Worm (Caenorhabditis elegans) whole organism, L1 larva: ENCODE measurements around the gene T19B10.12.

Experiments
- C04F5.9 ChIP-seq: sonication (generic microtip); optimal IDR thresholded peaks from 2 replicates; lab custom pipeline; 2016; ENCODE audit warnings: missing genetic modification characterization, missing compliant biosample characterization
- C16A3.4 ChIP-seq: fragments of 150-350 bp; optimal IDR thresholded peaks from 2 replicates; lab custom pipeline; 2014; ENCODE audit warnings: missing biosample characterization, missing genetic modification characterization
- C34B4.2 ChIP-seq: sonication (generic microtip); optimal IDR thresholded peaks from 2 replicates; lab custom pipeline; 2017; ENCODE audit warnings: mild to moderate bottlenecking, missing genetic modification characterization, missing compliant biosample characterization
- aha-1 ChIP-seq: fragments of 150-350 bp; optimal IDR thresholded peaks from 2 replicates; lab custom pipeline; 2014; ENCODE audit warnings: missing biosample characterization, missing genetic modification characterization
- alr-1 ChIP-seq: fragments of 200-800 bp; sonication (Bioruptor generic); optimal IDR thresholded peaks from 2 replicates; lab custom pipeline; 2018; ENCODE audit warnings: borderline replicate concordance, mild to moderate bottlenecking, missing genetic modification characterization, missing compliant biosample characterization
- aly-2 ChIP-seq: fragments of 150-350 bp; optimal IDR thresholded peaks from 2 replicates; lab custom pipeline; 2014; ENCODE audit warnings: missing biosample characterization, missing genetic modification characterization
- ama-1 ChIP-seq: fragments of 150-350 bp; optimal IDR thresholded peaks from 2 replicates; lab custom pipeline; 2014
- blmp-1 ChIP-seq: fragments of 150-350 bp; optimal IDR thresholded peaks from 2 replicates; lab custom pipeline; 2014; ENCODE audit warnings: missing biosample characterization, missing genetic modification characterization
- ceh-8 ChIP-seq: fragments of 200-800 bp; sonication (Bioruptor generic); optimal IDR thresholded peaks from 2 replicates; lab custom pipeline; 2018; ENCODE audit warnings: mild to moderate bottlenecking, missing genetic modification characterization, moderate library complexity, missing compliant biosample characterization
- ceh-82 ChIP-seq, 3 experiments: fragments of 150-350 bp in 1 of 3; sonication (generic microtip) in 2 of 3; optimal IDR thresholded peaks; 2 replicates each; lab custom pipeline; 2014 to 2017; ENCODE audit warnings: missing biosample characterization in 3 of 3, missing genetic modification characterization in 3 of 3
- ceh-88 ChIP-seq: fragments of 200-800 bp; sonication (Bioruptor generic); IDR thresholded peaks from 2 replicates; pipeline ENCODE4 v1.3.6; 2022; ENCODE audit warnings: missing genetic modification characterization, missing compliant biosample characterization
- ceh-90 ChIP-seq: sonication (generic microtip); optimal IDR thresholded peaks from 2 replicates; lab custom pipeline; 2016; ENCODE audit warnings: missing genetic modification characterization, missing compliant biosample characterization
- dpl-1 ChIP-seq, 3 experiments: fragments of 150-350 bp in 2 of 3; sonication (generic microtip) in 1 of 3; optimal IDR thresholded peaks; 2 replicates each; lab custom pipeline; 2014 to 2017; ENCODE audit warnings: missing biosample characterization in 3 of 3, missing genetic modification characterization in 3 of 3, missing genetic modification reagents in 3 of 3
- dsc-1 ChIP-seq: sonication (generic microtip); optimal IDR thresholded peaks from 2 replicates; lab custom pipeline; 2016; ENCODE audit warnings: mild to moderate bottlenecking, missing genetic modification characterization, missing compliant biosample characterization
- efl-1 ChIP-seq, 4 experiments: fragments of 150-350 bp; optimal IDR thresholded peaks in 3 of 4; peaks in 1 of 4; 1 replicate in 1 of 4; 2 replicates in 3 of 4; lab custom pipeline; 2014; ENCODE audit warnings: missing biosample characterization in 2 of 4, missing genetic modification characterization in 2 of 4, missing genetic modification reagents in 2 of 4
- egl-27 ChIP-seq, 2 experiments: fragments of 150-350 bp in 1 of 2; sonication (generic microtip); optimal IDR thresholded peaks; 3 replicates each; lab custom pipeline; 2017 to 2018; ENCODE audit warnings: missing biosample characterization in 2 of 2, missing genetic modification characterization in 2 of 2, missing genetic modification reagents in 2 of 2
- elt-2 ChIP-seq: sonication (generic microtip); optimal IDR thresholded peaks from 2 replicates; lab custom pipeline; 2016; ENCODE audit warnings: missing genetic modification characterization, mild to moderate bottlenecking, inconsistent platforms, missing compliant biosample characterization, missing genetic modification reagents
- elt-3 ChIP-seq, 6 experiments: fragments of 150-350 bp in 1 of 6; sonication (generic microtip); optimal IDR thresholded peaks; 2 replicates each; lab custom pipeline; 2017 to 2018; ENCODE audit warnings: missing biosample characterization in 6 of 6, missing genetic modification characterization in 6 of 6, inconsistent platforms in 1 of 6
- fkh-8 ChIP-seq: sonication (generic microtip); optimal IDR thresholded peaks from 2 replicates; lab custom pipeline; 2016; ENCODE audit warnings: mild to moderate bottlenecking, missing genetic modification characterization, missing compliant biosample characterization
- lin-14 ChIP-seq: fragments of 200-800 bp; sonication (Bioruptor generic); optimal IDR thresholded peaks from 2 replicates; lab custom pipeline; 2018; ENCODE audit warnings: mild to moderate bottlenecking, missing genetic modification characterization, moderate library complexity, missing compliant biosample characterization
- lin-39 ChIP-seq: fragments of 150-350 bp; optimal IDR thresholded peaks from 2 replicates; lab custom pipeline; 2014; ENCODE audit warnings: missing biosample characterization, missing genetic modification reagents, missing genetic modification characterization
- mab-9 ChIP-seq: fragments of 200-800 bp; sonication (Bioruptor generic); IDR thresholded peaks from 2 replicates; pipeline ENCODE4 v1.3.6; 2022; ENCODE audit warnings: missing genetic modification reagents, missing genetic modification characterization, missing compliant biosample characterization
- mdl-1 ChIP-seq, 2 experiments: fragments of 150-350 bp; optimal IDR thresholded peaks; 2 replicates each; lab custom pipeline; 2014 to 2017; ENCODE audit warnings: missing biosample characterization in 2 of 2, missing genetic modification characterization in 2 of 2, inconsistent platforms in 1 of 2
- mef-2 ChIP-seq: fragments of 150-350 bp; optimal IDR thresholded peaks from 2 replicates; lab custom pipeline; 2014; ENCODE audit warnings: missing biosample characterization, missing genetic modification characterization
- nhr-11 ChIP-seq: fragments of 150-350 bp; optimal IDR thresholded peaks from 2 replicates; lab custom pipeline; 2014; ENCODE audit warnings: missing biosample characterization, missing genetic modification characterization
- nhr-20 ChIP-seq: sonication (generic microtip); optimal IDR thresholded peaks from 2 replicates; lab custom pipeline; 2016; ENCODE audit warnings: mild to moderate bottlenecking, missing genetic modification characterization, missing compliant biosample characterization
- nhr-237 ChIP-seq: fragments of 150-350 bp; optimal IDR thresholded peaks from 2 replicates; lab custom pipeline; 2014; ENCODE audit warnings: missing biosample characterization, missing genetic modification characterization
- nhr-28 ChIP-seq: fragments of 150-350 bp; optimal IDR thresholded peaks from 2 replicates; lab custom pipeline; 2014; ENCODE audit warnings: missing biosample characterization, missing genetic modification characterization
- nhr-71 ChIP-seq: sonication (generic microtip); optimal IDR thresholded peaks from 2 replicates; lab custom pipeline; 2016; ENCODE audit warnings: mild to moderate bottlenecking, missing genetic modification characterization, moderate library complexity, missing compliant biosample characterization
- nhr-76 ChIP-seq: sonication (generic microtip); optimal IDR thresholded peaks from 2 replicates; lab custom pipeline; 2017; ENCODE audit warnings: missing biosample characterization, missing genetic modification characterization
- nhr-85 ChIP-seq: sonication (generic microtip); peaks from one replicate; lab custom pipeline; 2016; ENCODE audit warnings: missing genetic modification characterization, inconsistent platforms, missing compliant biosample characterization
- pqm-1 ChIP-seq: sonication (generic microtip); optimal IDR thresholded peaks from 3 replicates; lab custom pipeline; 2017; ENCODE audit warnings: missing biosample characterization, missing genetic modification characterization
- rnt-1 ChIP-seq: sonication (generic microtip); optimal IDR thresholded peaks from 2 replicates; lab custom pipeline; 2016; ENCODE audit warnings: mild to moderate bottlenecking, missing genetic modification characterization, moderate library complexity, missing compliant biosample characterization
- skn-1 ChIP-seq: fragments of 150-350 bp; optimal IDR thresholded peaks from 2 replicates; lab custom pipeline; 2014; ENCODE audit warnings: missing biosample characterization, missing genetic modification characterization
- snu-23 ChIP-seq: sonication (generic microtip); optimal IDR thresholded peaks from 2 replicates; lab custom pipeline; 2016; ENCODE audit warnings: missing genetic modification characterization, missing compliant biosample characterization
- sox-4 ChIP-seq: sonication (generic microtip); optimal IDR thresholded peaks from 2 replicates; lab custom pipeline; 2016; ENCODE audit warnings: missing genetic modification characterization, missing compliant biosample characterization
- sptf-1 ChIP-seq: fragments of 150-350 bp; optimal IDR thresholded peaks from 2 replicates; lab custom pipeline; 2014; ENCODE audit warnings: missing biosample characterization, missing genetic modification characterization
- swsn-7 ChIP-seq: sonication (generic microtip); optimal IDR thresholded peaks from 2 replicates; lab custom pipeline; 2016; ENCODE audit warnings: missing genetic modification characterization, missing compliant biosample characterization
- tlp-1 ChIP-seq: fragments of 150-350 bp; optimal IDR thresholded peaks from 2 replicates; lab custom pipeline; 2014; ENCODE audit warnings: missing biosample characterization, missing genetic modification characterization
- unc-130 ChIP-seq: fragments of 150-350 bp; optimal IDR thresholded peaks from 2 replicates; lab custom pipeline; 2017; ENCODE audit warnings: missing biosample characterization, missing genetic modification characterization, inconsistent platforms
- unc-62 ChIP-seq: fragments of 150-350 bp; optimal IDR thresholded peaks from 2 replicates; lab custom pipeline; 2014; ENCODE audit warnings: missing biosample characterization, missing genetic modification reagents, missing genetic modification characterization
- unc-86 ChIP-seq: sonication (generic microtip); optimal IDR thresholded peaks from 2 replicates; lab custom pipeline; 2016; ENCODE audit warnings: missing genetic modification characterization, missing compliant biosample characterization
- unc-98 ChIP-seq: fragments of 200-800 bp; sonication (Bioruptor generic); IDR thresholded peaks from 2 replicates; pipeline ENCODE4 v1.3.6; 2022; ENCODE audit warnings: missing genetic modification characterization, missing compliant biosample characterization
- vab-15 ChIP-seq: sonication (generic microtip); optimal IDR thresholded peaks from 2 replicates; lab custom pipeline; 2017; ENCODE audit warnings: missing genotype, mild to moderate bottlenecking, missing genetic modification characterization, missing compliant biosample characterization

T19B10.12 gene

ce11 chrV:11216137-11216536, 34.7 kb upstream of the T19B10.12 start:
- TF ChIP-seq egl-27 (tag; optimal IDR thresholded peaks at IDR 0.05; lab: Kevin White, UChicago) (no peak), C04F5.9 (tag; lab: Kevin White, UChicago) (no peak), ceh-8 (GFP tag; lab: Kevin White, UChicago) (no peak), sox-4 (no peak), sptf-1 (no peak), aly-2 (no peak)

ce11 chrV:11217394-11217793, 33.4 kb upstream of the T19B10.12 start, which contains the start of gene cyp-29A2:
TSS of gene cyp-29A2 (plus strand) at chrV:11217583.
- TF ChIP-seq ama-1 (lab: Kevin White, UChicago) (no peak), dpl-1 (GFP tag; optimal IDR thresholded peaks at IDR 0.05; lab: Kevin White, UChicago) (no peak), pqm-1 (tag; lab: Kevin White, UChicago) (no peak), snu-23 (peak; percentile 17), unc-86 (tag; lab: Kevin White, UChicago) (no peak), elt-2 (tag; lab: Kevin White, UChicago) (peak; percentile 17), unc-98 (GFP tag; lab: Robert Waterston, UW) (no peak), nhr-28 (tag; lab: Kevin White, UChicago) (no peak), nhr-76 (tag; lab: Kevin White, UChicago) (no peak), nhr-20 (tag; lab: Kevin White, UChicago) (peak; percentile 52), dsc-1 (tag; lab: Kevin White, UChicago) (no peak), aha-1 (tag; lab: Kevin White, UChicago) (no peak), unc-130 (tag; lab: Kevin White, UChicago) (no peak), ceh-88 (GFP tag; lab: Robert Waterston, UW) (no peak), alr-1 (tag; lab: Kevin White, UChicago) (no peak), ceh-82 (tag; optimal IDR thresholded peaks at IDR 0.05; lab: Kevin White, UChicago) (no peak), nhr-11 (tag; lab: Kevin White, UChicago) (no peak), vab-15 (tag; lab: Kevin White, UChicago) (no peak), rnt-1 (tag; lab: Kevin White, UChicago) (no peak), C16A3.4 (tag; lab: Kevin White, UChicago) (no peak), elt-3 (tag; optimal IDR thresholded peaks at IDR 0.05; lab: Kevin White, UChicago) (peak in 1 of 6 experiments; percentile 16), skn-1 (tag; lab: Kevin White, UChicago) (no peak), nhr-71 (tag; lab: Kevin White, UChicago) (peak; percentile 22), mab-9 (no peak), sox-4 (no peak), tlp-1 (tag; lab: Kevin White, UChicago) (no peak), fkh-8 (tag; lab: Kevin White, UChicago) (no peak), swsn-7 (tag; lab: Kevin White, UChicago) (no peak), efl-1 (optimal IDR thresholded peaks at IDR 0.05; lab: Kevin White, UChicago) (no peak), efl-1 (GFP tag; optimal IDR thresholded peaks at IDR 0.05 in 1 of 2; lab: Kevin White, UChicago) (no peak), lin-14 (peak; percentile 11), C34B4.2 (tag; lab: Kevin White, UChicago) (no peak), lin-39 (tag; lab: Kevin White, UChicago) (no peak), sptf-1 (no peak), nhr-237 (tag; lab: Kevin White, UChicago) (no peak), unc-62 (GFP tag; lab: Kevin White, UChicago) (no peak), mdl-1 (tag; optimal IDR thresholded peaks at IDR 0.05; lab: Kevin White, UChicago) (no peak), mef-2 (tag; lab: Kevin White, UChicago) (no peak), blmp-1 (tag; lab: Kevin White, UChicago) (peak; percentile 7), ceh-90 (tag; lab: Kevin White, UChicago) (no peak), nhr-85 (tag; lab: Kevin White, UChicago) (peak; percentile 8)
